Worm (Caenorhabditis elegans): ENCODE data around the gene hrpa-1.

- no peak for TF ChIP-seq aly-2 (tag; optimal IDR thresholded peaks at IDR 0.05)
- TF ChIP-seq lin-39 (tag; optimal IDR thresholded peaks at IDR 0.05): no peak
- TF ChIP-seq Y5F2A.4 (GFP tag; optimal IDR thresholded peaks at IDR 0.05): no peak
- TF ChIP-seq lim-7 (GFP tag; IDR thresholded peaks at IDR 0.05): no peak
- TF ChIP-seq pha-4 (GFP tag; IDR thresholded peaks at IDR 0.05): no peak
- no peak for TF ChIP-seq pha-4 (tag; optimal IDR thresholded peaks at IDR 0.05)
- no peak for TF ChIP-seq attf-4 (tag; optimal IDR thresholded peaks at IDR 0.05)
- no peak for TF ChIP-seq ztf-11 (tag; optimal IDR thresholded peaks at IDR 0.05)
- TF ChIP-seq mes-2 (tag; optimal IDR thresholded peaks at IDR 0.05; ENCODE audit: poor library complexity, severe bottlenecking): no peak
- no peak for TF ChIP-seq sdz-12 (GFP tag; optimal IDR thresholded peaks at IDR 0.05)
- TF ChIP-seq gei-8 (GFP tag; optimal IDR thresholded peaks at IDR 0.05): no peak
- no peak for TF ChIP-seq fkh-10 (GFP tag; optimal IDR thresholded peaks at IDR 0.05)
- TF ChIP-seq aha-1 (tag): no peak
- no peak for TF ChIP-seq dmd-9 (GFP tag; IDR thresholded peaks at IDR 0.05)
- no peak for TF ChIP-seq zip-11 (GFP tag; IDR thresholded peaks at IDR 0.05)
Observed at ce11 chrIV:3289237-3289636, 49.4 kb downstream of the hrpa-1 start, which contains the start of gene gcy-23.

Data from whole organism, L4 larva.